Fruit fly (Drosophila melanogaster) whole organism, embryonic: ENCODE data around the gene CG44094.
A peak's percentile ranks its signal among the peaks of the same experiment; 100 is the strongest.

ENCODE experiments used
- ATbp ChIP-seq: fragments of 200-800 bp; sonication (Bioruptor generic); optimal IDR thresholded peaks from 2 replicates; lab custom pipeline; 2017; ENCODE audit warnings: missing biosample characterization, mild to moderate bottlenecking, missing genetic modification characterization, missing genetic modification reagents
- Asciz ChIP-seq: fragments of 200-800 bp; sonication (Bioruptor generic); optimal IDR thresholded peaks from 2 replicates; lab custom pipeline; 2017; ENCODE audit warnings: missing biosample characterization, mild to moderate bottlenecking, missing genetic modification characterization, missing genetic modification reagents
- CG12071 ChIP-seq: fragments of 200-800 bp; sonication (Bioruptor generic); optimal IDR thresholded peaks from 3 replicates; lab custom pipeline; 2018; ENCODE audit warnings: missing biosample characterization, mild to moderate bottlenecking, missing genetic modification characterization
- CG15514 ChIP-seq: fragments of 200-800 bp; sonication (Bioruptor generic); optimal IDR thresholded peaks from 3 replicates; lab custom pipeline; 2017; ENCODE audit warnings: missing biosample characterization, missing genetic modification characterization, mild to moderate bottlenecking, moderate library complexity, missing genetic modification reagents
- CG18599 ChIP-seq: fragments of 200-800 bp; sonication (Bioruptor generic); optimal IDR thresholded peaks from 3 replicates; lab custom pipeline; 2017; ENCODE audit warnings: missing biosample characterization, missing genetic modification characterization, mild to moderate bottlenecking, moderate library complexity, missing genetic modification reagents
- CG3281 ChIP-seq: fragments of 200-800 bp; sonication (Bioruptor generic); optimal IDR thresholded peaks from 3 replicates; lab custom pipeline; 2017; ENCODE audit warnings: missing biosample characterization, mild to moderate bottlenecking, missing genetic modification characterization
- CG3407 ChIP-seq: fragments of 200-800 bp; sonication (Bioruptor generic); optimal IDR thresholded peaks from 2 replicates; lab custom pipeline; 2018; ENCODE audit warnings: missing biosample characterization, mild to moderate bottlenecking, missing genetic modification characterization
- CG6813 ChIP-seq: fragments of 200-800 bp; sonication (Bioruptor generic); optimal IDR thresholded peaks from 2 replicates; lab custom pipeline; 2017; ENCODE audit warnings: missing biosample characterization, missing genetic modification characterization, mild to moderate bottlenecking, moderate library complexity, missing genetic modification reagents
- Oli ChIP-seq: fragments of 200-800 bp; sonication (Bioruptor generic); optimal IDR thresholded peaks from 2 replicates; lab custom pipeline; 2018; ENCODE audit warnings: missing biosample characterization, mild to moderate bottlenecking, missing genetic modification characterization, moderate library complexity
- Sox102F ChIP-seq: fragments of 200-800 bp; sonication (Bioruptor generic); optimal IDR thresholded peaks from 2 replicates; lab custom pipeline; 2018; ENCODE audit warnings: missing biosample characterization, mild to moderate bottlenecking, missing genetic modification characterization, moderate library complexity
- Xbp1 ChIP-seq: fragments of 200-800 bp; sonication (Bioruptor generic); optimal IDR thresholded peaks from 3 replicates; lab custom pipeline; 2016; ENCODE audit warnings: missing biosample characterization, mild to moderate bottlenecking, missing genetic modification characterization
- cad ChIP-seq: fragments of >200 bp; optimal IDR thresholded peaks from 2 replicates; lab custom pipeline; 2017; ENCODE audit warnings: missing biosample characterization, missing genetic modification characterization
- caup ChIP-seq: fragments of 200-800 bp; sonication (Bioruptor generic); optimal IDR thresholded peaks from 3 replicates; lab custom pipeline; 2017; ENCODE audit warnings: missing biosample characterization, mild to moderate bottlenecking, missing genetic modification characterization, moderate library complexity; ENCODE audit not compliant: severe bottlenecking
- chn ChIP-seq: fragments of 200-800 bp; sonication (Bioruptor generic); optimal IDR thresholded peaks from 2 replicates; lab custom pipeline; 2016; ENCODE audit warnings: missing biosample characterization, missing genetic modification characterization
- lab ChIP-seq: fragments of 200-800 bp; sonication (Bioruptor generic); optimal IDR thresholded peaks from 3 replicates; lab custom pipeline; 2017; ENCODE audit warnings: missing biosample characterization, missing genetic modification characterization, mild to moderate bottlenecking, moderate library complexity, missing genetic modification reagents
- nmo ChIP-seq: fragments of 200-800 bp; sonication (Bioruptor generic); optimal IDR thresholded peaks from 2 replicates; lab custom pipeline; 2018; ENCODE audit warnings: missing biosample characterization, mild to moderate bottlenecking, missing genetic modification characterization, moderate library complexity
- scrt ChIP-seq: fragments of 200-800 bp; sonication (Bioruptor generic); optimal IDR thresholded peaks from 2 replicates; lab custom pipeline; 2018; ENCODE audit warnings: missing biosample characterization, mild to moderate bottlenecking, missing genetic modification characterization, moderate library complexity
- sens ChIP-seq: fragments of 200-800 bp; sonication (Bioruptor generic); peaks from one replicate; lab custom pipeline; 2016; ENCODE audit warnings: missing biosample characterization, missing genetic modification characterization

The CG44094 gene

dm6 chr3R:14526657-14527056 is 49.8 kb downstream of the CG44094 start:
- no peak for TF ChIP-seq Xbp1 (GFP tag; lab: Kevin White, UChicago)
- peak; percentile 50 for TF ChIP-seq Asciz (GFP tag; lab: Kevin White, UChicago)
- TF ChIP-seq ATbp = peak; percentile 16
- TF ChIP-seq Oli (tag; lab: Kevin White, UChicago) = no peak
- peak; percentile 23 for TF ChIP-seq CG3281 (GFP tag; lab: Kevin White, UChicago)
- peak; percentile 6 for TF ChIP-seq sens (GFP tag; lab: Kevin White, UChicago)
- TF ChIP-seq CG12071 (GFP tag; lab: Kevin White, UChicago) = peak; percentile 21
- peak; percentile 58 for TF ChIP-seq lab (GFP tag; lab: Kevin White, UChicago)
- peak; percentile 7 for TF ChIP-seq caup
- TF ChIP-seq cad (GFP tag; lab: Kevin White, UChicago) = no peak
- peak; percentile 42 for TF ChIP-seq CG18599 (GFP tag; lab: Kevin White, UChicago)
- TF ChIP-seq CG15514 = peak; percentile 42
- peak; percentile 10 for TF ChIP-seq CG3407 (GFP tag; lab: Kevin White, UChicago)
- no peak for TF ChIP-seq nmo (GFP tag; lab: Kevin White, UChicago)
- peak; percentile 43 for TF ChIP-seq CG6813
- no peak for TF ChIP-seq chn
- peak; percentile 12 for TF ChIP-seq Sox102F (GFP tag; lab: Kevin White, UChicago)
- peak; percentile 8 for TF ChIP-seq scrt (GFP tag; lab: Kevin White, UChicago)
